Worm (Caenorhabditis elegans) whole organism, L3 larva: ENCODE data around the gene W07A12.4.

Experiments used
- ZK546.5 ChIP-seq: sonication (generic microtip); optimal IDR thresholded peaks from 2 replicates; lab custom pipeline; 2017; ENCODE audit warnings: missing biosample characterization, missing genetic modification characterization
- aly-2 ChIP-seq: fragments of 150-350 bp; optimal IDR thresholded peaks from 2 replicates; lab custom pipeline; 2014; ENCODE audit warnings: missing biosample characterization, missing genetic modification characterization
- ama-1 ChIP-seq: fragments of 150-350 bp; optimal IDR thresholded peaks from 2 replicates; lab custom pipeline; 2018
- ceh-28 ChIP-seq: fragments of 150-350 bp; optimal IDR thresholded peaks from 2 replicates; lab custom pipeline; 2014; ENCODE audit warnings: missing biosample characterization, missing genetic modification reagents, missing genetic modification characterization
- egl-27 ChIP-seq: sonication (generic microtip); optimal IDR thresholded peaks from 4 replicates; lab custom pipeline; 2017; ENCODE audit warnings: missing biosample characterization, missing genetic modification reagents, missing genetic modification characterization
- elt-2 ChIP-seq: sonication (generic microtip); optimal IDR thresholded peaks from 2 replicates; lab custom pipeline; 2016; ENCODE audit warnings: missing genetic modification reagents, mild to moderate bottlenecking, missing genetic modification characterization, missing compliant biosample characterization
- elt-3 ChIP-seq, 3 experiments: fragments of 150-350 bp in 1 of 3; sonication (generic microtip) in 2 of 3; optimal IDR thresholded peaks; 2 replicates in 2 of 3; 4 replicates in 1 of 3; lab custom pipeline; 2014 to 2017; ENCODE audit warnings: missing biosample characterization in 3 of 3, missing genetic modification characterization in 3 of 3
- jun-1 ChIP-seq: fragments of 150-350 bp; optimal IDR thresholded peaks from 2 replicates; lab custom pipeline; 2014; ENCODE audit warnings: missing biosample characterization, missing genetic modification reagents, missing genetic modification characterization
- mml-1 ChIP-seq: fragments of 150-350 bp; sonication (generic microtip); optimal IDR thresholded peaks from 3 replicates; lab custom pipeline; 2014; ENCODE audit warnings: missing biosample characterization, missing genetic modification characterization
- pha-4 ChIP-seq: fragments of 150-350 bp; optimal IDR thresholded peaks from 2 replicates; lab custom pipeline; 2014; ENCODE audit warnings: missing biosample characterization, missing genetic modification reagents, missing genetic modification characterization
- skn-1 ChIP-seq: fragments of 150-350 bp; optimal IDR thresholded peaks from 2 replicates; lab custom pipeline; 2014; ENCODE audit warnings: missing biosample characterization, missing genetic modification characterization
- zag-1 ChIP-seq: fragments of 150-350 bp; optimal IDR thresholded peaks from 2 replicates; lab custom pipeline; 2014; ENCODE audit warnings: missing biosample characterization, missing genetic modification characterization

- TF ChIP-seq jun-1 (tag; lab: Kevin White, UChicago) (no peak), skn-1 (tag; lab: Kevin White, UChicago) (peak; percentile 72), mml-1 (tag; lab: Kevin White, UChicago) (no peak), ama-1 (lab: Kevin White, UChicago) (no peak), elt-3 (tag; optimal IDR thresholded peaks at IDR 0.05; lab: Kevin White, UChicago) (no peak), elt-2 (tag; lab: Kevin White, UChicago) (peak; percentile 30), aly-2 (tag; lab: Kevin White, UChicago) (no peak), ceh-28 (tag; lab: Kevin White, UChicago) (peak; percentile 28), zag-1 (tag; lab: Kevin White, UChicago) (no peak), pha-4 (tag; lab: Kevin White, UChicago) (peak; percentile 72), ZK546.5 (tag; lab: Kevin White, UChicago) (no peak), egl-27 (tag; lab: Kevin White, UChicago) (no peak)
These were observed 47.0 kb upstream of the W07A12.4 start, which contains the start of gene T24H10.1 for ce11 chrII:9099017-9099416.
